ENCODE assay signal across 1 fruit fly cellular context in genomic region chr2L:11037583-11038517, dm6.
A peak's percentile ranks its signal among the peaks of the same experiment; 100 is the strongest.
TF ChIP-seq lines count a peak whose summit lies in the region.

No protein-coding gene starts in this region.

TF ChIP-seq in whole organism, embryonic, 481 proteins besides CTCF, POLR2A, EP300 and RAD21 (continued from another document):
- TF ChIP-seq zen (tag; optimal IDR thresholded peaks at IDR 0.05; lab: Kevin White, UChicago) (no peak), CG12659 (GFP tag; optimal IDR thresholded peaks at IDR 0.05; lab: Kevin White, UChicago) (peak; percentile 34), zf30C (GFP tag; optimal IDR thresholded peaks at IDR 0.05; lab: Kevin White, UChicago) (no peak)
TF ChIP-seq in whole organism, embryonic: peak in this region for 214.
